Worm (Caenorhabditis elegans) whole organism, L2 larva: ENCODE data around the gene Y71H2AM.6.
A peak's percentile ranks its signal among the peaks of the same experiment; 100 is the strongest.

Experiments
- C34F6.9 ChIP-seq: fragments of 150-350 bp; optimal IDR thresholded peaks from 2 replicates; lab custom pipeline; 2014; ENCODE audit warnings: missing biosample characterization, missing genetic modification characterization
- R02D3.7 ChIP-seq: fragments of 150-350 bp; optimal IDR thresholded peaks from 2 replicates; lab custom pipeline; 2014; ENCODE audit warnings: missing biosample characterization, missing genetic modification characterization
- Y55F3AM.14 ChIP-seq: fragments of 200-800 bp; sonication (Bioruptor generic); optimal IDR thresholded peaks from 2 replicates; lab custom pipeline; 2018; ENCODE audit warnings: mild to moderate bottlenecking, missing genetic modification characterization, missing compliant biosample characterization
- aly-2 ChIP-seq: fragments of 150-350 bp; optimal IDR thresholded peaks from 2 replicates; lab custom pipeline; 2014; ENCODE audit warnings: missing biosample characterization, missing genetic modification characterization
- ama-1 ChIP-seq: fragments of 150-350 bp; optimal IDR thresholded peaks from 2 replicates; lab custom pipeline; 2018; ENCODE audit warnings: inconsistent platforms
- blmp-1 ChIP-seq: sonication (generic microtip); optimal IDR thresholded peaks from 2 replicates; lab custom pipeline; 2017; ENCODE audit warnings: missing genetic modification characterization, mild to moderate bottlenecking, missing compliant biosample characterization, antibody characterized with exemption, moderate library complexity; ENCODE audit not compliant: insufficient read depth
- ceh-16 ChIP-seq: fragments of 150-350 bp; optimal IDR thresholded peaks from 2 replicates; lab custom pipeline; 2014; ENCODE audit warnings: missing biosample characterization, missing genetic modification characterization
- ceh-82 ChIP-seq: fragments of 150-350 bp; optimal IDR thresholded peaks from 2 replicates; lab custom pipeline; 2014; ENCODE audit warnings: missing biosample characterization, missing genetic modification characterization
- crh-2 ChIP-seq: sonication (generic microtip); optimal IDR thresholded peaks from 2 replicates; lab custom pipeline; 2017; ENCODE audit warnings: missing biosample characterization, missing genetic modification characterization
- dmd-4 ChIP-seq: sonication (generic microtip); optimal IDR thresholded peaks from 2 replicates; lab custom pipeline; 2017; ENCODE audit warnings: missing biosample characterization, missing genetic modification characterization
- elt-3 ChIP-seq: sonication (generic microtip); optimal IDR thresholded peaks from 2 replicates; lab custom pipeline; 2017; ENCODE audit warnings: missing biosample characterization, missing genetic modification characterization
- gmeb-1 ChIP-seq: fragments of 150-350 bp; optimal IDR thresholded peaks from 2 replicates; lab custom pipeline; 2014; ENCODE audit warnings: missing biosample characterization, missing genetic modification characterization
- lin-13 ChIP-seq: fragments of 150-350 bp; optimal IDR thresholded peaks from 2 replicates; lab custom pipeline; 2014; ENCODE audit warnings: missing biosample characterization, missing genetic modification reagents, missing genetic modification characterization
- lin-39 ChIP-seq: fragments of 150-350 bp; optimal IDR thresholded peaks from 2 replicates; lab custom pipeline; 2014; ENCODE audit warnings: missing biosample characterization, missing genetic modification reagents, missing genetic modification characterization
- lsy-2 ChIP-seq, 2 experiments: fragments of 150-350 bp in 1 of 2; sonication (generic microtip) in 1 of 2; optimal IDR thresholded peaks; 2 replicates each; lab custom pipeline; 2014 to 2017; ENCODE audit warnings: missing biosample characterization in 2 of 2, missing genetic modification characterization in 2 of 2
- mab-5 ChIP-seq: fragments of 150-350 bp; optimal IDR thresholded peaks from 2 replicates; lab custom pipeline; 2014; ENCODE audit warnings: missing biosample characterization, missing genetic modification characterization
- mbf-1 ChIP-seq: sonication (generic microtip); optimal IDR thresholded peaks from 2 replicates; lab custom pipeline; 2017; ENCODE audit warnings: missing biosample characterization, missing genetic modification characterization
- nhr-10 ChIP-seq: sonication (generic microtip); optimal IDR thresholded peaks from 2 replicates; lab custom pipeline; 2017; ENCODE audit warnings: missing biosample characterization, missing genetic modification characterization
- nhr-11 ChIP-seq: fragments of 150-350 bp; optimal IDR thresholded peaks from 2 replicates; lab custom pipeline; 2014; ENCODE audit warnings: missing biosample characterization, missing genetic modification characterization
- nhr-12 ChIP-seq: fragments of 150-350 bp; optimal IDR thresholded peaks from 2 replicates; lab custom pipeline; 2014; ENCODE audit warnings: missing biosample characterization, missing genetic modification characterization
- nhr-129 ChIP-seq: fragments of 150-350 bp; optimal IDR thresholded peaks from 2 replicates; lab custom pipeline; 2014; ENCODE audit warnings: missing biosample characterization, missing genetic modification characterization
- nhr-21 ChIP-seq: fragments of 150-350 bp; optimal IDR thresholded peaks from 2 replicates; lab custom pipeline; 2014; ENCODE audit warnings: missing biosample characterization, missing genetic modification characterization
- nhr-23 ChIP-seq: fragments of 150-350 bp; optimal IDR thresholded peaks from 2 replicates; lab custom pipeline; 2014; ENCODE audit warnings: missing biosample characterization, missing genetic modification reagents, missing genetic modification characterization
- nhr-237 ChIP-seq: fragments of 150-350 bp; optimal IDR thresholded peaks from 2 replicates; lab custom pipeline; 2014; ENCODE audit warnings: missing biosample characterization, missing genetic modification characterization
- nhr-77 ChIP-seq: fragments of 150-350 bp; optimal IDR thresholded peaks from 2 replicates; lab custom pipeline; 2014; ENCODE audit warnings: missing biosample characterization, missing genetic modification characterization
- peb-1 ChIP-seq: fragments of 150-350 bp; optimal IDR thresholded peaks from 2 replicates; lab custom pipeline; 2014; ENCODE audit warnings: missing biosample characterization, missing genetic modification characterization
- skn-1 ChIP-seq: sonication (generic microtip); optimal IDR thresholded peaks from 2 replicates; lab custom pipeline; 2017; ENCODE audit warnings: missing biosample characterization, missing genetic modification characterization
- sma-9 ChIP-seq, 2 experiments: fragments of 150-350 bp in 1 of 2; sonication (generic microtip) in 1 of 2; optimal IDR thresholded peaks; 2 replicates each; lab custom pipeline; 2014 to 2016; ENCODE audit warnings: missing genetic modification characterization in 2 of 2, mild to moderate bottlenecking in 1 of 2, missing biosample characterization in 1 of 2, missing compliant biosample characterization in 1 of 2, missing genetic modification reagents in 1 of 2, moderate library complexity in 1 of 2
- snpc-4 ChIP-seq: fragments of 150-350 bp; optimal IDR thresholded peaks from 2 replicates; lab custom pipeline; 2014; ENCODE audit warnings: missing biosample characterization, missing genetic modification characterization
- unc-39 ChIP-seq: fragments of 150-350 bp; optimal IDR thresholded peaks from 2 replicates; lab custom pipeline; 2014; ENCODE audit warnings: missing biosample characterization, missing genetic modification characterization
- unc-55 ChIP-seq: fragments of 150-350 bp; sonication (generic microtip); optimal IDR thresholded peaks from 3 replicates; lab custom pipeline; 2014; ENCODE audit warnings: missing biosample characterization, missing genetic modification reagents, missing genetic modification characterization
- unc-62 ChIP-seq: fragments of 150-350 bp; optimal IDR thresholded peaks from 2 replicates; lab custom pipeline; 2014; ENCODE audit warnings: missing biosample characterization, missing genetic modification reagents, missing genetic modification characterization
- zag-1 ChIP-seq: fragments of 150-350 bp; optimal IDR thresholded peaks from 2 replicates; lab custom pipeline; 2014; ENCODE audit warnings: missing biosample characterization, missing genetic modification characterization
- ztf-11 ChIP-seq: sonication (generic microtip); optimal IDR thresholded peaks from 2 replicates; lab custom pipeline; 2017; ENCODE audit warnings: missing biosample characterization, missing genetic modification characterization
- ztf-4 ChIP-seq: fragments of 150-350 bp; optimal IDR thresholded peaks from 2 replicates; lab custom pipeline; 2014; ENCODE audit warnings: missing biosample characterization, missing genetic modification characterization

The Y71H2AM.6 gene

DNA sequence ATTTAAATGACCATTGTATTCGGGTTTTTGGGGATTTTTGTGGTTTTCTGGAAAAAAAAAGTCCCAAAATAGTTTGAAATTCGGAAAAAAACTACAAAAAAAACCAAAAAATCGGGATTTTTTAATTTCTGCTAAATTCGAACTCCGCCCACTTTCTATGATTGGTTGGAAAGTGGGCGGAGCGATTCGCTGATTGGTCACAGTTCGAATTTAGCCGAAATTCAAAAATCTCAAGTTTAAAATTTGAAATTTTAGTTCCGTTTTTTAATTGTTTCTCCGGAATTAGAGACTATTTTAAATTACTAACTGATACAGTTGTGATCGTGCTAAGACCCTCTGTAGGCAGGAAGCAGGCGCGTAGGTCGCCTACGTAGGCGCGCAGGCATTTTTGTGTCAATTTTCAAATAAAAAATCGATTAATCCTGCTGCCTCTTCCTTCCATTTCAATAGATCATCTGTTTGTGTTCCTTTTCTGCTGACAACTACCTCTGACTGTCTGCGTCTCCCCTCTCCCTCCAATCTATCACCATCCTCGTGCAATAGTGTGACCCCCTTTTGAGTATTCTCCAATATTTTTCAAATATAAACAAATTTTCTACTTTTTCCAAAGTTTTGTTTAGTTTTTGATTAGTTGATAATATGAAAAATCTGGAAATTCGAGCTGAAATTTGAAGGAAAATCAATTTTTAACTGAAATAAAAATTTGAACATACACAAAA, 35.5 kb downstream of the Y71H2AM.6 start:
- no peak for TF ChIP-seq aly-2
- TF ChIP-seq lsy-2 (tag; optimal IDR thresholded peaks at IDR 0.05; lab: Kevin White, UChicago): peak in 1 of 2 experiments; percentile 13
- TF ChIP-seq ztf-11 (tag; lab: Kevin White, UChicago): no peak
- TF ChIP-seq nhr-23 (tag; lab: Kevin White, UChicago): no peak
- TF ChIP-seq, all 48 proteins: peak for 1

DNA sequence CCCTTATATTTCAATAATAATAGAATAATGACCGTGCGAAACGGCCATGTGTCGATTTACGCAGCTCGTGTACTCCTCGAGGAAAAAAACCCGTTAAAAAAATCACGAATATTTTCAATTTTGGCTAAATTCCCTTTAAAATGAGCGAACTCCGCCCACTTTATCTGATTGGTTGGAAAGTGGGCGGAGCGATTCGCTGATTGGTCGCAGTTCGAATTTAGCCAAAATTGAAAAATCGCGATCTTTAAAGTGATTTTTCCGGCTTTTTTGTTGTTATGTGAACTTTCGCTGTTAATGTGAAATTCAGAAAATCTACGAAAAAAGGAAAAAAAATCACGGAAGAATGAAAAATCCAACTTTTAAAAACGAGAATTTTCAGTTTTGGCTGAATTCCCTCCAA, 37.0 kb downstream of the Y71H2AM.6 start:
- TF ChIP-seq aly-2: no peak
- no peak for TF ChIP-seq nhr-11
- no peak for TF ChIP-seq sma-9 (GFP tag; optimal IDR thresholded peaks at IDR 0.05; lab: Kevin White, UChicago)
- no peak for TF ChIP-seq sma-9 (tag; optimal IDR thresholded peaks at IDR 0.05; lab: Kevin White, UChicago)
- no peak for TF ChIP-seq zag-1 (tag; lab: Kevin White, UChicago)
- no peak for TF ChIP-seq lin-13 (GFP tag; lab: Kevin White, UChicago)
- TF ChIP-seq R02D3.7: no peak
- TF ChIP-seq dmd-4 (tag; lab: Kevin White, UChicago): no peak
- TF ChIP-seq nhr-129: no peak
- TF ChIP-seq unc-39 (tag; lab: Kevin White, UChicago): no peak
- no peak for TF ChIP-seq peb-1
- TF ChIP-seq ama-1 (lab: Kevin White, UChicago): no peak
- no peak for TF ChIP-seq nhr-77
- no peak for TF ChIP-seq ztf-4
- no peak for TF ChIP-seq nhr-10
- no peak for TF ChIP-seq snpc-4
- TF ChIP-seq mbf-1 (tag; lab: Kevin White, UChicago): no peak
- TF ChIP-seq, all 48 proteins: peak for 0

DNA sequence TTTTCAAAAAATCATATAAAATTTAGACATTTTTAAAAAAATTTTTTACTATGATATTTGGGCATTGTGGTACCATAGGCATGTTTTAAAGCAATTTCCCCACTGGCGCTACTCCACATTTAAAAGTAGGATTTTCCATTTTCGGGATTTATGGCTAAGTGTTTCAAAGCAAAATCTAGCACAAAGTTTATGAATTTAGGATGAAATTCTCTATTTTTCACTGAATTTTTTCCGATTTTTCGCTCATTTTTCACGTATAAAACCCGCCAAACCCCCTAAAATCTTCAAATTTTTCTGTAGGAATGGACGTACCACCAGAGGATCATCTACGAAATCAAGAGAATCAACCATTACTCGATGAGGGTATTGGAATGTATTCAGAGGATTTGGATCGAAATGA, 38.1 kb downstream of the Y71H2AM.6 start, which contains the start of gene pipp-4P:
pipp-4P (plus strand) TSS at position 301 of the 400 bp plus-strand sequence.
- no peak for TF ChIP-seq unc-62 (GFP tag; lab: Kevin White, UChicago)
- TF ChIP-seq gmeb-1 (tag; lab: Kevin White, UChicago): no peak
- TF ChIP-seq ceh-16 (tag; lab: Kevin White, UChicago): no peak
- TF ChIP-seq mbf-1 (tag; lab: Kevin White, UChicago): no peak
- no peak for TF ChIP-seq ceh-82 (tag; lab: Kevin White, UChicago)
- no peak for TF ChIP-seq nhr-12 (tag; lab: Kevin White, UChicago)
- no peak for TF ChIP-seq Y55F3AM.14 (GFP tag; lab: Kevin White, UChicago)
- no peak for TF ChIP-seq skn-1 (tag; lab: Kevin White, UChicago)
- TF ChIP-seq mab-5: no peak

DNA sequence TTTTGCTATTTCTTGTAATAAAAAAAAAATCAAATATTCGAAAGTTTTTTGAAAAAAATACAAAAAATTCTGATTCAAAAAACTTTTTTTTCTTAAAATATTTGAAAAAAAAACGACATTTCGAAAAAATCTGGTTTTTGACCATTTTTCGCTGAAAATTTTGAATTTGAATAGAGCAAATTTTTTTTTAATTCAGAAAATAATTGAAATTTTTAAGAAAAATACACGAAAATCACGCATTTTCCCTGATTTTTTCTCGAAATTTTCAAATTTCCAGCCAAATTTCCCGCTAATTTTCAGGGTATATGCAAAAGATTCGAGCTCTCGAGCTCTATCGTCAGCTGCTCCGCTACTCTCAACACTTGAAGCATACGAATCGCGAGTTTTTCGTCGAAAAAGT, 45.9 kb downstream of the Y71H2AM.6 start, which contains the start of gene Y71H2AM.1:
Y71H2AM.1 (plus strand) TSS at position 301 of the 400 bp plus-strand sequence.
- TF ChIP-seq nhr-12 (tag; lab: Kevin White, UChicago): no peak
- TF ChIP-seq C34F6.9 (tag; lab: Kevin White, UChicago): no peak
- no peak for TF ChIP-seq crh-2 (tag; lab: Kevin White, UChicago)
- no peak for TF ChIP-seq skn-1 (tag; lab: Kevin White, UChicago)
- TF ChIP-seq lin-39 (tag; lab: Kevin White, UChicago): no peak
- TF ChIP-seq blmp-1 (tag; lab: Kevin White, UChicago): no peak
- no peak for TF ChIP-seq nhr-21
- no peak for TF ChIP-seq gmeb-1 (tag; lab: Kevin White, UChicago)
- no peak for TF ChIP-seq unc-55 (GFP tag; lab: Kevin White, UChicago)
- TF ChIP-seq ceh-16 (tag; lab: Kevin White, UChicago): no peak
- TF ChIP-seq R02D3.7: no peak
- no peak for TF ChIP-seq ztf-4
- TF ChIP-seq Y55F3AM.14 (GFP tag; lab: Kevin White, UChicago): no peak
- TF ChIP-seq elt-3: no peak
- no peak for TF ChIP-seq zag-1 (tag; lab: Kevin White, UChicago)
- no peak for TF ChIP-seq snpc-4
- TF ChIP-seq nhr-237: no peak
- no peak for TF ChIP-seq nhr-77
